Worm (Caenorhabditis elegans) whole organism, dauer: Measurements from ENCODE around the gene Y69E1A.1.

Experiments
- unc-62 ChIP-seq: sonication (generic microtip); optimal IDR thresholded peaks from 2 replicates; lab custom pipeline; 2017; ENCODE audit warnings: missing biosample characterization, missing genetic modification reagents, missing genetic modification characterization

Gene Y69E1A.1

DNA sequence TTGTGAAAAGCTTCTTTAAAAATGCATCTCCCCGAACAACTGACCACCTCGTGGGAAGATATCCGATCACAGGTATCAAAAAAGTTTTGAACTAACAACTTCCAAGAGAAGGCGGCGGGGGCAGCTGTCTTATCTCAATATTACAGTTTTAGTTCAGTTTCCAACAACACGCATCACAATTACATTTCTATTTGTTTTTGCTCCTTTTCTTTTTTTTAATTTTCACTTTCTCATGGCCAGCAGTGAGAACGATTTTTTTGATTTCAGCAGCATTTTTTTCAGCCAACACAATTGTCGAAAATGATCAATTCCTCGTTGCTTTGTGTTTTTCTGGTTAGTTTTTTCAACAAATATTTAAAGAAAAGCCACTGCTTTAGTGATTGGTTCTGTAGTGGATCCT is 35.6 kb downstream of the Y69E1A.1 start, which contains the start of gene ZK593.2:
Gene ZK593.2 (plus strand): TSS at position 301 of the 400 bp plus-strand sequence.
- no peak for TF ChIP-seq unc-62 (GFP tag; lab: Kevin White, UChicago)

DNA sequence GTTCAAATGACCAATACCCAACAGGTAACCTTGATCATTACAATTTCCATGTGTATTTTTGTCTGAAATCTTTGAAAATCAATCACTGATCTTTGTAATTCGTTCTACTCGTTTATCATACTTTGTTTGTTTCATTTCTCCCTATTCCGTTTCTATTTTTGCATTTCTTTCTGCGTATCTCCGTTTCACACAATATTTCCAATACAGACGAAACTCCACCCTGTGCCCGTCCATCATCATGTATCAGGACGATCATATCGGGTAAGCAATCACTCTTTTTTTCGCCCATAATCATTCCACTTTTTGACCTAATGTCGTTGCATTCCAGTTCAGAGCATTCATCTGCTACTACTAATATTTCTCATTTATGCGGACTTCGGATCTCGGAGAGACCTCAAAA is 39.0 kb downstream of the Y69E1A.1 start, which contains the start of gene pyk-2:
Gene pyk-2 (plus strand): TSS at position 206 of the 400 bp plus-strand sequence.
- no peak for TF ChIP-seq unc-62 (GFP tag; lab: Kevin White, UChicago)

DNA sequence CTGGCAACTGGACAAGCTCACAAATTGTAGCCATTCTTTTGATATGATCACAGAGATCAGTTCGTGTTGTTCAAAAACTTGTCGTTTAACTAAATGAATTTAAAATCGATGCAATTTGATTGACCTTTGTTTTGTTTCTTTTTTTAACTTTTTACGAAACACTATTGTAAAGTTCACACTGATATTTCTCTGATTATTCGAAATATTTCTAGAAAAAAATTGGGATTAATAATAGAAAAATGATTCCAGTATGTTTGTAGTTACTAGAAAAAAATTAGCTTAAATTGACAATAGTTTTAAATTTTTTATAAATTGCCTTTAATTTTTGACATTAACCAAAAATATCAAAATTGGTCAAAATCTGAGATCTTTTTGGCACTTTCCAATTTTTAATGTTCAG is 39.5 kb downstream of the Y69E1A.1 start, which contains the start of gene ZK596.2:
Gene ZK596.2 (minus strand): TSS at position 101 of the 400 bp plus-strand sequence.
- TF ChIP-seq unc-62 (GFP tag; lab: Kevin White, UChicago), result no peak

DNA sequence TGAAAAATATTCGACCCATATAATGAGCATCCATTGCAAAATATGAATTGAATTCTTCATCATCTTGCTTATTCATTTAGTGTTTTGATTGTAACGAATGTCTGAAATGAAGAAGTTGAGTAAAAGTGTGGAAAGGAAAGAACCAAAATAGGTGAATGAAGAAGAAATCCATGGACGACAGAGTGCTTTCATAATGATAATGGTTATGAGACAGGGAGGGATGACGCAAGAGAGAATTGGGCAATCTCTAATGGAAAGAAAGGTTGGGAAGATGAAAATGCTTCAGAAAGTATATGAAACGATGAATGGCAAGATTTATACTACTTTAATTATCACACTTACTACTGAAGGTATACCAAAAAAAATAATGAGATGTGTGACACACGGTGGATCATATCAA is 44.4 kb downstream of the Y69E1A.1 start, which contains the start of gene ZK596.3:
Gene ZK596.3 (minus strand): TSS at position 101 of the 400 bp plus-strand sequence.
- no peak for TF ChIP-seq unc-62 (GFP tag; lab: Kevin White, UChicago)

DNA sequence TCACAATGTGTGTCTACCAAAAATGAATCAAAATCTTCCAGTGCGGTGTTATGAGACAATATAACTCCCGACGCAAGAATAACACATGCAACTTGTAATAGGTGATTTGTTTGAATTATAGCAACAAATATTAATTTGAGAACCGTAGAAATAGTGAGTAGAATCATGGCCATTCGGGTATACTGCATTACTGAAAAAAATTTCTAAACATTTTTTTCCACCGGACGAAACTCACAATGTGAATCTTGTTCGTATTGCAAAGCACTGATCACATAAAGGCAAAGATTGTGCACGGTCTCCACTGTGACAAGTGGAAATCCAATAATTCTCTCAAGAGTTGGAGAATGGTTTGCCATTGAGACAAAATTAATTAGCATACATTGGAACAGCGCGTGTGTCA is 46.2 kb downstream of the Y69E1A.1 start:
- TF ChIP-seq unc-62 (GFP tag; lab: Kevin White, UChicago), result no peak

DNA sequence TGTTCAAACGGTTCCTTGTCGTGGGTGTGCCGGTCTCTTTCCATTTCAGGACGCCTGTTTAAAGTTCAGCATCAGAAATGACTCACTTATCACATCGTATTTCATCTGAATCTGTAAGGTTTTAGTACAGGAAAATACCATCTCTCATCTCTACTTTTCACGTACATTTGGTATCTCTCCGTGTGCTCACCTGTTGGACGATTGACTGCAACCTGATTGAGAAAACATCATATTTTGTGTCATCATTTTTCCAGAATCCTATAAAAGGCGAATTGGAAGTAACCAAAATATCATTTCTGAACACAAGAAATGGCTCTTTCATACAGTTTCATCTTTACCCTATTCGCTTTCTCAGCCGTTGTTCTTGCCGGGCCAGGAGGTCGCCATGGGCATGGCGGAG is 48.6 kb downstream of the Y69E1A.1 start, which contains the start of gene srlf-30:
Gene srlf-30 (plus strand): TSS at position 301 of the 400 bp plus-strand sequence.
- TF ChIP-seq unc-62 (GFP tag; lab: Kevin White, UChicago), result no peak

DNA sequence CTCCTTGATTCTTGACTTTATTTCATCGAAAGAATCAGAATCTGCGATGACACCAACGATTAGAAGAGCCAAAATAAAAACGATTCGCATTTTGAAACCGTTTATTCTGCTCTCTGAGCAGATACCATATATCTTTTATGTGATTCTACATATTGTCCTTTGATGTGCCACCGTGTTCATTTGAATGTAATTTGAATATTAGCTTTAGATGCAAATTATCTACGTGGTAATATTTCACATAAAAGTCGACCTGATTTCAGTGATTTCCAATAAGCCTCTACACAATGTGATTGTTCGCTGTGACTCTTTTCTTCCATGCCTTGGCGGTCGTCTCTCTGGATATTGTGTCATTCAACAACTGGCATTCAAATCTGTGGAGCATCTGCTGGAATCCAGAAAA is 49.6 kb downstream of the Y69E1A.1 start, which contains the start of the genes F13E9.9 and F13E9.19:
Gene F13E9.9 (minus strand): TSS at position 101 of the 400 bp plus-strand sequence.
Gene F13E9.19 (plus strand): TSS at position 316 of the 400 bp plus-strand sequence.
- no peak for TF ChIP-seq unc-62 (GFP tag; lab: Kevin White, UChicago)

DNA sequence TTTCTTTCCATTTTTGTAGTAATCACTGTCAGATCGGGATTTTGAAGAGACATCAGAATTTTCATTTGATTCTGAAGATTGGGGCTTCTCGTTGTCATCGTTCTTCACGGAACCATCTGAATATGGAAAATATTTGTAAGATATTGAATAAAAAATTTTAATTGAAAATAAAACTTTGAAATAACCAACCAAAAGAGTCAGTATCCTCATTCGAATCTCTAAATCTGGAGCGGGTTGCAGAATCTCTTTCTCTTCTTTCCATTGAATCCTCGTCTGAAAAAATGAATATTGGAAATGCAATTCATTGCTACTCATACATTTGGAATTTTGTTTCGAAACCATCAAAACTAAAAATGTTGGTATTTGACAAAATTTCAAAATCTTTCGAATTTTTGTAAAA is 50.5 kb downstream of the Y69E1A.1 start:
- no peak for TF ChIP-seq unc-62 (GFP tag; lab: Kevin White, UChicago)
